Fruit fly (Drosophila melanogaster): ENCODE measurements around the gene RhoGDI.

dm6 chr3L:19945469-19945868, 16.9 kb downstream of the RhoGDI start:
- no peak for TF ChIP-seq bab1 (GFP tag; optimal IDR thresholded peaks at IDR 0.05)
- TF ChIP-seq kay (GFP tag; ENCODE audit: borderline replicate concordance), result no peak
- no peak for TF ChIP-seq Crg-1 (GFP tag; optimal IDR thresholded peaks at IDR 0.05)
- TF ChIP-seq tj (GFP tag; optimal IDR thresholded peaks at IDR 0.05), result no peak
- no peak for TF ChIP-seq CG14711 (tag; optimal IDR thresholded peaks at IDR 0.05)
- no peak for TF ChIP-seq Clk (GFP tag; optimal IDR thresholded peaks at IDR 0.05)
- TF ChIP-seq cic (GFP tag; optimal IDR thresholded peaks at IDR 0.05), result no peak
- TF ChIP-seq CG12768 (GFP tag; optimal IDR thresholded peaks at IDR 0.05), result no peak
- no peak for TF ChIP-seq Mnt (GFP tag; optimal IDR thresholded peaks at IDR 0.05)
- no peak for TF ChIP-seq Hr96 (GFP tag; optimal IDR thresholded peaks at IDR 0.05)

Data from whole organism, adult.